Fruit fly (Drosophila melanogaster) S2 (cell line): ENCODE data around the gene RecQ5.

Source experiments
- CG8478 ChIP-seq: fragments of >200 bp; optimal IDR thresholded peaks from 2 replicates; lab custom pipeline; 2018
- CTCF ChIP-seq, 2 experiments: fragments of >200 bp; optimal IDR thresholded peaks; 2 replicates each; lab custom pipeline; 2018

The RecQ5 gene

dm6 chr3L:14655681-14656080 lies 23.8 kb upstream of the RecQ5 start:
- no peak for TF ChIP-seq CTCF (optimal IDR thresholded peaks at IDR 0.05; lab: Kevin White, UChicago)
- no peak for TF ChIP-seq CG8478 (lab: Kevin White, UChicago)

- TF ChIP-seq CTCF (optimal IDR thresholded peaks at IDR 0.05; lab: Kevin White, UChicago) = no peak
- no peak for TF ChIP-seq CG8478 (lab: Kevin White, UChicago)
These were observed 23.3 kb upstream of the RecQ5 start for dm6 chr3L:14655178-14655577.

dm6 chr3L:14654737-14655136 lies 22.9 kb upstream of the RecQ5 start:
- TF ChIP-seq CTCF (optimal IDR thresholded peaks at IDR 0.05; lab: Kevin White, UChicago) = no peak
- TF ChIP-seq CG8478 (lab: Kevin White, UChicago) = no peak

- TF ChIP-seq CG8478 (lab: Kevin White, UChicago) (no peak), CTCF (optimal IDR thresholded peaks at IDR 0.05; lab: Kevin White, UChicago) (no peak)
These were observed 20.7 kb upstream of the RecQ5 start for dm6 chr3L:14652554-14652953.

- no peak for TF ChIP-seq CG8478 (lab: Kevin White, UChicago)
- TF ChIP-seq CTCF (optimal IDR thresholded peaks at IDR 0.05; lab: Kevin White, UChicago) = no peak
These were observed 18.5 kb upstream of the RecQ5 start for dm6 chr3L:14650348-14650747.

- TF ChIP-seq CG8478 (lab: Kevin White, UChicago) (no peak), CTCF (optimal IDR thresholded peaks at IDR 0.05; lab: Kevin White, UChicago) (no peak)
These were observed 17.0 kb upstream of the RecQ5 start for dm6 chr3L:14648922-14649321.

dm6 chr3L:14647210-14647869 lies 15.5 kb upstream of the RecQ5 start:
- TF ChIP-seq CG8478 (lab: Kevin White, UChicago) = no peak
- no peak for TF ChIP-seq CTCF (optimal IDR thresholded peaks at IDR 0.05; lab: Kevin White, UChicago)

- no peak for TF ChIP-seq CG8478 (lab: Kevin White, UChicago)
- no peak for TF ChIP-seq CTCF (optimal IDR thresholded peaks at IDR 0.05; lab: Kevin White, UChicago)
These were observed 14.1 kb upstream of the RecQ5 start for dm6 chr3L:14645934-14646333.

dm6 chr3L:14645120-14645519 lies 13.2 kb upstream of the RecQ5 start:
- TF ChIP-seq CG8478 (lab: Kevin White, UChicago) (no peak), CTCF (optimal IDR thresholded peaks at IDR 0.05; lab: Kevin White, UChicago) (no peak)

- TF ChIP-seq CTCF (optimal IDR thresholded peaks at IDR 0.05; lab: Kevin White, UChicago) (no peak), CG8478 (lab: Kevin White, UChicago) (no peak)
These were observed 11.8 kb upstream of the RecQ5 start for dm6 chr3L:14643692-14644091.

dm6 chr3L:14642820-14643219 lies 10.9 kb upstream of the RecQ5 start:
- TF ChIP-seq CTCF (optimal IDR thresholded peaks at IDR 0.05; lab: Kevin White, UChicago) (no peak), CG8478 (lab: Kevin White, UChicago) (no peak)

- no peak for TF ChIP-seq CG8478 (lab: Kevin White, UChicago)
- no peak for TF ChIP-seq CTCF (optimal IDR thresholded peaks at IDR 0.05; lab: Kevin White, UChicago)
These were observed 10.2 kb upstream of the RecQ5 start for dm6 chr3L:14641969-14642485.

- TF ChIP-seq CG8478 (lab: Kevin White, UChicago) = no peak
- TF ChIP-seq CTCF (optimal IDR thresholded peaks at IDR 0.05; lab: Kevin White, UChicago) = no peak
These were observed 9.0 kb upstream of the RecQ5 start for dm6 chr3L:14640814-14641317.

dm6 chr3L:14639778-14640177 lies 7.9 kb upstream of the RecQ5 start:
- TF ChIP-seq CTCF (optimal IDR thresholded peaks at IDR 0.05; lab: Kevin White, UChicago) = no peak
- TF ChIP-seq CG8478 (lab: Kevin White, UChicago) = no peak

dm6 chr3L:14637705-14638529 lies 6.0 kb upstream of the RecQ5 start:
- TF ChIP-seq CG8478 (lab: Kevin White, UChicago) = no peak
- no peak for TF ChIP-seq CTCF (optimal IDR thresholded peaks at IDR 0.05; lab: Kevin White, UChicago)
